Worm (Caenorhabditis elegans): ENCODE data around the gene col-86.
A peak's percentile ranks its signal among the peaks of the same experiment; 100 is the strongest.

col-86 gene

DNA sequence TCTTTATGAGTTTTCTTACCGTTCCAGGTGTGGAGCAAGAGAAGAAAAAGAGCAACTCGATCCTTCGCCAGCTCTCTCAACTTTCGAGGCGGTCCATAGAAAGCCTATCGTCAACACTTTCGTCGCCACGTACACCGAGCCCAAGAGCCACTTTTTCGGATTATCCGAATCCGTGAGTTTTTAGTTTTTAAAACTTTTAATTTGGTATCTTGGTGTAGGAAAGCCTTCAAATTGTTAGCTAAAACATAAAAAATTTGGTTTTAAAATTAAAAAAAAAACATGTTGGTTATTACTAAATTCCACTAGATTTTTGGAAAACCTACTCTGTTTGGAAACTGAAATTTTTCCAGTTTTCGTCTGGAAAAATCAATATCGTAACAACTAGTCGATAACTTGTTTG, 24.3 kb downstream of the col-86 start:
- no peak for TF ChIP-seq daf-12 (tag; optimal IDR thresholded peaks at IDR 0.05)
- TF ChIP-seq aly-2 (tag; optimal IDR thresholded peaks at IDR 0.05) = no peak

DNA sequence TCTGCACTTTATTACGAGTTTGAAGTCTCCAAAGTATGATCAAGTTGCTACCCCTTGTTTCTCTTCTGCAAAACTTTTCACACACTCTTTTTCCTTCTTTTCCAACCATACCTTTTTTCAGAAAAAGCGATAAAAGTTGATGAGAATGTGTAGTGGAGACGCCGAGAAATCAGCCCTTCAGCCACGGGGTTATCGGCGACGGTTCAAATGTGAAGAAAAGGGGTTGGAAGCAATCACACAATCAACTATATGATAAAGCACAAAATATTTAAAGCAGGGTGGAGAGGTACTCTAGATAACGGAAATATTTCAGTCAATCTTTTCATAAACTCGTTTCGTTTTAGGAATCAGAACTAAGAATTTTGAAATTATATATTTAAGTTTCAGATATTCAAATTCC, 25.0 kb downstream of the col-86 start, which contains the start of gene F42G4.5:
Gene F42G4.5 (plus strand): TSS at position 379 of the 400 bp plus-strand sequence.
- TF ChIP-seq snpc-4 (tag; optimal IDR thresholded peaks at IDR 0.05) = no peak
- peak; percentile 93 for TF ChIP-seq elt-2 (tag; optimal IDR thresholded peaks at IDR 0.05)
- peak; percentile 81 for TF ChIP-seq pqm-1 (tag; optimal IDR thresholded peaks at IDR 0.05)
- TF ChIP-seq pha-4 (tag; optimal IDR thresholded peaks at IDR 0.05) = no peak

DNA sequence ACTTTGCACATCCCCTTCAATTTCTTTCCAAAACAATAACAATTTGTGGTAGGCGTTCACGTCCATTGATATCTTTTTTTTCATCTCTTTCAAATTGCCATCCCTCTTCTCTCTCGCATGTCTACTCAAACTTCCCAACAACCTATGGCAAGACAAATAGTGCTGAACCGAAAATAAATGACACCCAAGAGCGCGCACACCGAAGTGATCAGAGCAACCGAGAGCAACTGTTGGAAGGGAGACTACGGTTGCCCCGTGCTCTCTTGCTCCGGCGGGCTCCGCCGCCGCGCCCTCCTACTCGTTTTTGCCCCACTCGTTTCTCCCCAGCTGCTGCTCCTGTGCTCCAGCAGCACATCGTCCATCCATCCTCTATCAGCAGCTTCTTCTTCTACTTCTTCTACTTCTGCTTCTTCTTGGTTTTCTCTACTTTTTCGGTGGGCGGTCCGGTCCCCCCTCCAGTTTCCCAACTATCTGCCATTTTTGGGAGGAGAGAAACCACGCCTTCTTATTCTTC, 31.2 kb downstream of the col-86 start:
- TF ChIP-seq eor-1 (tag; optimal IDR thresholded peaks at IDR 0.05) = no peak
- no peak for TF ChIP-seq nhr-77 (tag; optimal IDR thresholded peaks at IDR 0.05)
- no peak for TF ChIP-seq unc-39 (tag; optimal IDR thresholded peaks at IDR 0.05)
- TF ChIP-seq egl-5 (tag; optimal IDR thresholded peaks at IDR 0.05) = peak; percentile 6
- peak; percentile 47 for TF ChIP-seq elt-1 (tag; optimal IDR thresholded peaks at IDR 0.05)
- TF ChIP-seq lin-39 (tag; optimal IDR thresholded peaks at IDR 0.05) = peak; percentile 84

DNA sequence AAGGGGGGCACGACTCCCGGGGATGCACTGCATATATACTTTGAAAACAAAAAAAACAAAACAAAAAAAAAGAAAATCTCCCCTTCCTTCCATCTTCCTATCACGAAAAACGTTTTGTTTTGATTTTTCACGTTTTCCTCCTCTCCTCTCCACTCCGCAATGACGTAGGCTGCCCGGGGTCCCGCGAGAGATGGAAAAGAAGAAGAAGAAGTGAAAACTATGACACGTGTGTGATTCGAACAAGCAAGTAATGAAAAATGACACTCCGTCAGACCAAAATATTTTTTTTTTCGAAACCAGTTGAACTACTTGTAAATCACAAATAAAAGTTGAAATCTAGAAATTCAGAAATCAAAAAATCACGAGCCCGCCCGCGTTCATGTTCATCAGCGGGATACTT, 32.8 kb downstream of the col-86 start:
- TF ChIP-seq mdl-1 (tag; optimal IDR thresholded peaks at IDR 0.05) (peak; percentile 32), snpc-4 (tag; optimal IDR thresholded peaks at IDR 0.05) (no peak), nhr-76 (tag; optimal IDR thresholded peaks at IDR 0.05) (no peak), fkh-2 (tag; optimal IDR thresholded peaks at IDR 0.05) (no peak), nhr-12 (tag; optimal IDR thresholded peaks at IDR 0.05) (no peak), nfya-1 (tag; optimal IDR thresholded peaks at IDR 0.05; ENCODE audit: insufficient read depth) (peak; percentile 39), ztf-11 (tag; optimal IDR thresholded peaks at IDR 0.05) (no peak), ztf-4 (tag; optimal IDR thresholded peaks at IDR 0.05) (no peak)

DNA sequence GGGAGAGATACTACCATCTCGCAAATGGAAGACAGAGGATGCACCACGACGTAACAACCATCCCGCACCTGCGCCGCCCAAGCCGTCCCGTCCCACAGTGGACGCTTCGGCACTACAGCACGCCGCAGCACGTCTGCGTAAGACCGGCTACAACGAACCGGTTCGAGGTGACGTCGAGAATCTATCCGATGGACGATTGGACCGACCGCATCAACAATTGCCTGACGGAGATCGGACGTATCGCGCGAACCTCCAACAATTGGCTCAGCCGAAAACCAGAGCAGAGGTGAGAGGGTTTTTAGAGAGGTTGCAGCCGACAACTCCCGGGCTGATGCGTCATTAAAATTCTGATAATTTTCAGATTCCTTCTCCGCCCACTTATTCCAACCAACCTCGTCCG, 38.9 kb downstream of the col-86 start:
- TF ChIP-seq elt-1 (tag; optimal IDR thresholded peaks at IDR 0.05) = no peak

DNA sequence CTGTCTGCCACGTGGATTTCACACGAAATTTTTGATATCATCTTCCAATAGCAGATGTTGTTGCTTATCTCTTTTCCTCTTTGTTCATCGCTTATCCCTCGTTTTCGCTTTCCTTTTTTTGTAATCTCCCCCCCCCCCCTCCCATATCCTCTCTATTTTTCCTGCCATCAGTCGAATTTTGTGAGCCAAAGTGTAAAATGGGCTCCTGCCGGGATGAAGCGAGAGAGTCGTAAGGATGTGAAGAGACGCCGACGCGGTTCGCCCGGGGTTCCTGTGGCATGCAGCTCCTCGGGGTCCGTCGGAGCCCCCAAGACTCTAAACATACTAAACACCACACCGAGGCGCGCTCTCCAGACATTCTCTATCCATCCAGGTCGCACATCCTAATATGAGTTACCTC, 41.5 kb downstream of the col-86 start, which contains the start of gene zyx-1:
Gene zyx-1 (plus strand): TSS at position 331 of the 400 bp plus-strand sequence.
- TF ChIP-seq skn-1 (tag; optimal IDR thresholded peaks at IDR 0.05) (no peak), ZK546.5 (tag; optimal IDR thresholded peaks at IDR 0.05) (no peak), nhr-12 (tag; optimal IDR thresholded peaks at IDR 0.05) (no peak), snpc-4 (tag; optimal IDR thresholded peaks at IDR 0.05) (no peak), nhr-43 (tag; optimal IDR thresholded peaks at IDR 0.05; ENCODE audit: poor library complexity, severe bottlenecking) (no peak), sea-2 (GFP tag; optimal IDR thresholded peaks at IDR 0.05) (no peak), nhr-28 (tag; optimal IDR thresholded peaks at IDR 0.05) (no peak), unc-39 (tag; optimal IDR thresholded peaks at IDR 0.05) (no peak), unc-62 (GFP tag; optimal IDR thresholded peaks at IDR 0.05) (no peak), hmg-11 (tag; optimal IDR thresholded peaks at IDR 0.05) (no peak), lin-15B (tag; optimal IDR thresholded peaks at IDR 0.05) (no peak), mml-1 (tag; optimal IDR thresholded peaks at IDR 0.05) (no peak), eor-1 (tag; optimal IDR thresholded peaks at IDR 0.05) (no peak)

DNA sequence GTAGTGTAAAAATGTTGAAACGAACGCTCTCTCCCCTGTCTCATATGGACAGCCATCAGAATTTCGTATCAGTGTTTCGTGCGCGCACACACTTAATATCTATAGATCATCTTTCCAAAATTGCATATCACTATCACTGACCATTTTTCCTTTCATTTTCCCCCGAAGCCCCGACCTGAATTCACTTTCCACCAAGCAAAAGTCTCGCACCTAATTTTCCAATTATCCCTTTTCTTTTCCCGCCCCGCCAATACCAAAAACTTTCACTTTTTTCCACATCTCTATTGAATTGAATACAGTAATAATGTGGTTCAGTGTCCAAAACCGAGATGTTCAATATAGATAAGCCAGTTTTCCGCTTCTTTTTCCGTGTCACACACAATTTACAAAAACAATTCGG, 44.6 kb downstream of the col-86 start:
- TF ChIP-seq unc-62 (GFP tag; optimal IDR thresholded peaks at IDR 0.05) = no peak
- peak; percentile 35 for TF ChIP-seq nhr-23 (tag; optimal IDR thresholded peaks at IDR 0.05)

DNA sequence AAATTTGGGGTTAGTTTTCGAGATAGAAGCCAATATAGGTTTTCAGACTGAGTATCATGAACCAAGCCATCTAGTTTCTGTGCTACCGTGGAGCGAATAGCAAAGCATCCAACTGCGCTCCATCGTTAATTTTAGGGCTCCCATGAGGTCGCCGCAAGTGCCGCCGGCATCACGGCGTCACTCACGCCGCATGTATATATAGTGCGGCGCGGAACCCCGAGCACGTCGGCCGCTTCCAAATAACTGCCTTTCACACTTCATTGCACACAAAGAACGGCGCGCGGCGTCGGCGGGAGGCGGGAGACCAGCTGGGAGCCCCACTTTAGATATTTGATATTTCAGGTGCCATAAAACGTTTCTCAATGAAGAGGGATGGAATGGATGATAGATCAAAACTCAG, 48.0 kb downstream of the col-86 start:
- TF ChIP-seq ztf-4 (tag; optimal IDR thresholded peaks at IDR 0.05) = no peak
- TF ChIP-seq nhr-25 (tag; optimal IDR thresholded peaks at IDR 0.05) = no peak
- no peak for TF ChIP-seq nhr-28 (tag; optimal IDR thresholded peaks at IDR 0.05)
- no peak for TF ChIP-seq lin-15B (tag; optimal IDR thresholded peaks at IDR 0.05)
- TF ChIP-seq lsy-12 (tag; optimal IDR thresholded peaks at IDR 0.05) = no peak
- no peak for TF ChIP-seq nhr-11 (tag; optimal IDR thresholded peaks at IDR 0.05)
- no peak for TF ChIP-seq tbx-2 (tag; optimal IDR thresholded peaks at IDR 0.05)
- no peak for TF ChIP-seq ztf-11 (tag; optimal IDR thresholded peaks at IDR 0.05)
- no peak for TF ChIP-seq ceh-16 (tag; optimal IDR thresholded peaks at IDR 0.05)
- no peak for TF ChIP-seq ama-1 (optimal IDR thresholded peaks at IDR 0.05)
